Fruit fly (Drosophila melanogaster) whole organism, embryonic: ENCODE data around the gene CG13365.

Experiments used
- Abd-B ChIP-seq: fragments of 200-800 bp; sonication (Bioruptor generic); optimal IDR thresholded peaks from 2 replicates; lab custom pipeline; 2018; ENCODE audit warnings: missing biosample characterization, mild to moderate bottlenecking, missing genetic modification characterization, moderate library complexity
- Awh ChIP-seq: fragments of 200-800 bp; sonication (Bioruptor generic); IDR thresholded peaks from 2 replicates; pipeline ENCODE4, ENCODE4 v1.3.6; 2022; ENCODE audit warnings: missing biosample characterization, missing genetic modification characterization
- Bteb2 ChIP-seq: fragments of 200-800 bp; sonication (Bioruptor generic); optimal IDR thresholded peaks from 2 replicates; lab custom pipeline; 2016; ENCODE audit warnings: missing biosample characterization, missing genetic modification characterization
- C15 ChIP-seq: fragments of 200-800 bp; sonication (Bioruptor generic); IDR thresholded peaks from 3 replicates; pipeline ENCODE4 v1.3.6; 2022; ENCODE audit warnings: missing biosample characterization, missing genetic modification characterization
- CG11456 ChIP-seq: fragments of 200-800 bp; sonication (Bioruptor generic); IDR thresholded peaks from 3 replicates; pipeline ENCODE4 v1.3.6; 2022; ENCODE audit warnings: missing biosample characterization, missing genetic modification characterization
- CG12104 ChIP-seq: fragments of 200-800 bp; sonication (Bioruptor generic); optimal IDR thresholded peaks from 3 replicates; lab custom pipeline; 2016; ENCODE audit warnings: missing biosample characterization, missing genetic modification characterization
- CG1233 ChIP-seq: fragments of 200-800 bp; sonication (Bioruptor generic); optimal IDR thresholded peaks from 4 replicates; lab custom pipeline; 2018; ENCODE audit warnings: missing biosample characterization, mild to moderate bottlenecking, missing genetic modification characterization
- CG12744 ChIP-seq: fragments of 200-800 bp; sonication (Bioruptor generic); optimal IDR thresholded peaks from 2 replicates; lab custom pipeline; 2016; ENCODE audit warnings: missing biosample characterization, missing genetic modification characterization
- CG13296 ChIP-seq: fragments of 200-800 bp; sonication (Bioruptor generic); optimal IDR thresholded peaks from 3 replicates; lab custom pipeline; 2018; ENCODE audit warnings: missing biosample characterization, mild to moderate bottlenecking, missing genetic modification characterization
- CG17186 ChIP-seq: fragments of 200-800 bp; sonication (Bioruptor generic); optimal IDR thresholded peaks from 3 replicates; lab custom pipeline; 2017; ENCODE audit warnings: missing biosample characterization, missing genetic modification reagents, missing genetic modification characterization
- CG17912 ChIP-seq: fragments of 200-800 bp; sonication (Bioruptor generic); optimal IDR thresholded peaks from 2 replicates; lab custom pipeline; 2018; ENCODE audit warnings: missing biosample characterization, mild to moderate bottlenecking, missing genetic modification characterization
- CG2889 ChIP-seq: fragments of 200-800 bp; sonication (Bioruptor generic); IDR thresholded peaks from 3 replicates; pipeline ENCODE4 v1.3.6; 2022; ENCODE audit warnings: missing biosample characterization, missing genetic modification characterization
- CG3065 ChIP-seq: fragments of 200-800 bp; sonication (Bioruptor generic); optimal IDR thresholded peaks from 2 replicates; lab custom pipeline; 2016; ENCODE audit warnings: missing biosample characterization, missing genetic modification characterization
- CG3838 ChIP-seq: fragments of 200-800 bp; sonication (Bioruptor generic); optimal IDR thresholded peaks from 3 replicates; lab custom pipeline; 2016; ENCODE audit warnings: missing biosample characterization, missing genetic modification characterization
- CG4328 ChIP-seq: fragments of 200-800 bp; sonication (Bioruptor generic); optimal IDR thresholded peaks from 3 replicates; lab custom pipeline; 2017; ENCODE audit warnings: missing biosample characterization, missing genetic modification reagents, missing genetic modification characterization
- CG5953 ChIP-seq: fragments of 200-800 bp; sonication (Bioruptor generic); IDR thresholded peaks from 2 replicates; pipeline ENCODE4 v1.3.6; 2022; ENCODE audit warnings: missing biosample characterization, missing genetic modification characterization
- CG7357 ChIP-seq: fragments of 200-800 bp; sonication (Bioruptor generic); IDR thresholded peaks from 3 replicates; pipeline ENCODE4 v1.3.6; 2022; ENCODE audit warnings: missing biosample characterization, missing genetic modification characterization
- CG7839 ChIP-seq: fragments of 200-800 bp; sonication (Bioruptor generic); optimal IDR thresholded peaks from 3 replicates; lab custom pipeline; 2018; ENCODE audit warnings: missing biosample characterization, mild to moderate bottlenecking, missing genetic modification characterization, moderate library complexity
- CG7963 ChIP-seq: fragments of 200-800 bp; sonication (Bioruptor generic); IDR thresholded peaks from 3 replicates; pipeline ENCODE4 v1.3.6; 2022; ENCODE audit warnings: missing biosample characterization, missing genetic modification characterization; ENCODE audit not compliant: partially characterized antibody
- CG8281 ChIP-seq: fragments of 200-800 bp; sonication (Bioruptor generic); optimal IDR thresholded peaks from 2 replicates; lab custom pipeline; 2018; ENCODE audit warnings: missing biosample characterization, mild to moderate bottlenecking, missing genetic modification characterization, moderate library complexity
- CG8478 ChIP-seq: fragments of >200 bp; optimal IDR thresholded peaks from 2 replicates; lab custom pipeline; 2018
- CG8924 ChIP-seq: fragments of 200-800 bp; optimal IDR thresholded peaks from 3 replicates; lab custom pipeline; 2019; ENCODE audit warnings: missing biosample characterization, mild to moderate bottlenecking, missing genetic modification characterization, moderate library complexity
- CG9876 ChIP-seq: fragments of 200-800 bp; sonication (Bioruptor generic); optimal IDR thresholded peaks from 2 replicates; lab custom pipeline; 2016; ENCODE audit warnings: missing biosample characterization, missing genetic modification characterization
- Dp ChIP-seq: fragments of 200-800 bp; sonication (Bioruptor generic); optimal IDR thresholded peaks from 2 replicates; lab custom pipeline; 2018; ENCODE audit warnings: missing biosample characterization, mild to moderate bottlenecking, missing genetic modification characterization, moderate library complexity
- E2f2 ChIP-seq: fragments of 200-800 bp; sonication (Bioruptor generic); IDR thresholded peaks from 2 replicates; pipeline ENCODE4 v1.3.6; 2022; ENCODE audit warnings: missing biosample characterization, missing genetic modification characterization
- Eip74EF ChIP-seq, 2 experiments: fragments of 200-800 bp in 1 of 2; fragments of >200 bp in 1 of 2; sonication (Bioruptor generic) in 1 of 2; optimal IDR thresholded peaks; 2 replicates each; lab custom pipeline; 2017 to 2019; ENCODE audit warnings: missing biosample characterization in 2 of 2, missing genetic modification characterization in 2 of 2, mild to moderate bottlenecking in 1 of 2, moderate library complexity in 1 of 2
- H2.0 ChIP-seq: fragments of 200-800 bp; sonication (Bioruptor generic); IDR thresholded peaks from 2 replicates; pipeline ENCODE4 v1.3.6; 2022; ENCODE audit warnings: missing biosample characterization, missing genetic modification characterization
- HmgD ChIP-seq: fragments of 200-800 bp; sonication (Bioruptor generic); optimal IDR thresholded peaks from 3 replicates; lab custom pipeline; 2016; ENCODE audit warnings: missing biosample characterization, missing genetic modification characterization
- Hr39 ChIP-seq: fragments of >200 bp; optimal IDR thresholded peaks from 2 replicates; lab custom pipeline; 2017
- Hr78 ChIP-seq, 2 experiments: fragments of 200-800 bp in 1 of 2; fragments of >200 bp in 1 of 2; sonication (Bioruptor generic) in 1 of 2; optimal IDR thresholded peaks; 2 replicates each; lab custom pipeline; 2017 to 2019; ENCODE audit warnings: missing biosample characterization in 2 of 2, missing genetic modification characterization in 2 of 2, mild to moderate bottlenecking in 1 of 2, moderate library complexity in 1 of 2
- Lim3 ChIP-seq: fragments of 200-800 bp; sonication (Bioruptor generic); IDR thresholded peaks from 2 replicates; pipeline ENCODE4 v1.3.6; 2022; ENCODE audit warnings: missing biosample characterization, missing genetic modification characterization
- Nf-YC ChIP-seq: fragments of 200-800 bp; optimal IDR thresholded peaks from 3 replicates; lab custom pipeline; 2019; ENCODE audit warnings: missing biosample characterization, mild to moderate bottlenecking, missing genetic modification characterization, moderate library complexity
- Ptx1 ChIP-seq: fragments of 200-800 bp; sonication (Bioruptor generic); IDR thresholded peaks from 2 replicates; pipeline ENCODE4 v1.3.6; 2022; ENCODE audit warnings: missing biosample characterization, missing genetic modification characterization
- Ravus ChIP-seq: fragments of 200-800 bp; sonication (Bioruptor generic); IDR thresholded peaks from 2 replicates; pipeline ENCODE4 v1.3.6; 2022; ENCODE audit warnings: missing biosample characterization, missing genetic modification characterization
- Vsx1 ChIP-seq: fragments of 200-800 bp; sonication (Bioruptor generic); optimal IDR thresholded peaks from 2 replicates; lab custom pipeline; 2017; ENCODE audit warnings: missing biosample characterization, mild to moderate bottlenecking, missing genetic modification characterization, missing genetic modification reagents
- br ChIP-seq: fragments of >200 bp; optimal IDR thresholded peaks from 2 replicates; lab custom pipeline; 2017
- ci ChIP-seq: fragments of 200-800 bp; sonication (Bioruptor generic); IDR thresholded peaks from 3 replicates; pipeline ENCODE4 v1.3.6; 2022; ENCODE audit warnings: missing biosample characterization, missing genetic modification characterization
- croc ChIP-seq: fragments of 200-800 bp; sonication (Bioruptor generic); conservative IDR thresholded peaks from 3 replicates; pipeline ENCODE4 v1.3.6; 2022; ENCODE audit warnings: missing biosample characterization, missing genetic modification characterization
- otp ChIP-seq: fragments of 200-800 bp; sonication (Bioruptor generic); IDR thresholded peaks from 3 replicates; pipeline ENCODE4, ENCODE4 v1.3.6; 2022; ENCODE audit warnings: missing biosample characterization, missing genetic modification characterization
- pfk ChIP-seq: fragments of 200-800 bp; sonication (Bioruptor generic); optimal IDR thresholded peaks from 2 replicates; lab custom pipeline; 2018; ENCODE audit warnings: missing biosample characterization, mild to moderate bottlenecking, missing genetic modification characterization, moderate library complexity
- pzg ChIP-seq: fragments of 200-800 bp; sonication (Bioruptor generic); optimal IDR thresholded peaks from 3 replicates; lab custom pipeline; 2018; ENCODE audit warnings: missing biosample characterization, mild to moderate bottlenecking, missing genetic modification characterization, moderate library complexity
- schlank ChIP-seq: fragments of 200-800 bp; sonication (Bioruptor generic); optimal IDR thresholded peaks from 2 replicates; lab custom pipeline; 2018; ENCODE audit warnings: missing biosample characterization, mild to moderate bottlenecking, missing genetic modification characterization
- sens ChIP-seq: fragments of 200-800 bp; sonication (Bioruptor generic); peaks from one replicate; lab custom pipeline; 2016; ENCODE audit warnings: missing biosample characterization, missing genetic modification characterization
- ssp ChIP-seq: fragments of 200-800 bp; sonication (Bioruptor generic); IDR thresholded peaks from 2 replicates; pipeline ENCODE4 v1.3.6; 2022; ENCODE audit warnings: missing biosample characterization, missing genetic modification characterization
- tap ChIP-seq: fragments of 200-800 bp; optimal IDR thresholded peaks from 3 replicates; lab custom pipeline; 2019; ENCODE audit warnings: missing biosample characterization, mild to moderate bottlenecking, missing genetic modification characterization, moderate library complexity
- trh ChIP-seq: fragments of 200-800 bp; sonication (Bioruptor generic); optimal IDR thresholded peaks from 2 replicates; lab custom pipeline; 2016; ENCODE audit warnings: missing biosample characterization, missing genetic modification characterization
- twi ChIP-seq: fragments of 200-800 bp; optimal IDR thresholded peaks from 2 replicates; lab custom pipeline; 2019; ENCODE audit warnings: missing biosample characterization, mild to moderate bottlenecking, missing genetic modification characterization, moderate library complexity
- tx ChIP-seq: fragments of 200-800 bp; sonication (Bioruptor generic); optimal IDR thresholded peaks from 2 replicates; lab custom pipeline; 2016; ENCODE audit warnings: missing biosample characterization, missing genetic modification characterization
- vvl ChIP-seq: fragments of 200-800 bp; sonication (Bioruptor generic); IDR thresholded peaks from 2 replicates; pipeline ENCODE4 v1.3.6; 2022; ENCODE audit warnings: missing biosample characterization, missing genetic modification characterization
- wor ChIP-seq: fragments of 200-800 bp; sonication (Bioruptor generic); IDR thresholded peaks from 2 replicates; pipeline ENCODE4 v1.3.6; 2022; ENCODE audit warnings: missing biosample characterization, missing genetic modification characterization
- zf30C ChIP-seq: fragments of 200-800 bp; sonication (Bioruptor generic); optimal IDR thresholded peaks from 3 replicates; lab custom pipeline; 2018; ENCODE audit warnings: missing biosample characterization, mild to moderate bottlenecking, missing genetic modification characterization

CG13365 gene

DNA sequence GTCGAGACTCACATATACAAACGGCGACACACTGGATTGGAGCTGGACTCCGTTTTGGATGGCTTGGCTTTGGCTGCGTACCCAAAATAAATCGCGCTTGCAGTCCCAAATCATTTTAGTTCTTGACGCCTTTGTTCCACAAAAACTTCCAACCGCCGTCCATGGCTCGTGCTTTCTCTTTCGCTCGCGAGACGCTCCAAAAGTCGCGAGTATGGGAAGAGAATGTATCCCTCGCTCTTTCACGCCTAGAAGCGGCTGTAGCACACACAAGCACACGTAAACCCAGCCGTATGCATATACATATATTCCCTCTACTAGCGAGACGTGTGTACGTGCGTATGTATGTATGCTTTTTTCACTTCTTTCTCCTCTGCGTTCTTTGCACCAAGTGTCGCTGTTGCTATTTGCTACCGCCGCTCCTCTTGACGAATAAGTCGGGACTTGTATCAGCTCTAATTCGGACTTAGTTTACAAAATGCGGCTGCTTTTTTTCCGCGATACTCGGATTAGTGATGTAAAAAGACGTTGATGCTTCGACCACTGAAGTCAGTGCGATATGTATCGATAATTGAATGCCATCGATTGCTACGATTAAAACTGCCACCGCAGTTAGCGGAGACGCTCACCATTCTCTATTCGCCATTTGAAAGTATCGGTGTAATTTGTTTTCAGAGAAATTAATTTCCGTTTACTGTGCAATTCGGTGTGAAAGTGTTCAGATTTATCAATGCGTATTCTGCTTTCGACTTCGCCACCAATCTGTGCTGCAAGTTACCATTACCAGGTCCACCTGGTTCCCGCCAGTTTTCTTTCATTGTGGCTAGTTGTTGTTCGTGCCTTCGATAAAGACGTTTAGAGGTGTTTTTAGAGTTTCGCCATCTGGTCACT, 34.7 kb upstream of the CG13365 start, which contains the start of the genes Hmt4-20 and SkpA (continued):
- TF ChIP-seq CG8478 (lab: Kevin White, UChicago): peak; percentile 84
- TF ChIP-seq Lim3 (GFP tag; lab: Robert Waterston, UW): no peak
- no peak for TF ChIP-seq CG11456
- TF ChIP-seq CG9876 (GFP tag; lab: Kevin White, UChicago): no peak
- no peak for TF ChIP-seq schlank (tag; lab: Kevin White, UChicago)
- TF ChIP-seq wor: no peak
- no peak for TF ChIP-seq CG7357 (GFP tag; lab: Robert Waterston, UW)
- peak; percentile 65 for TF ChIP-seq CG17186 (GFP tag; lab: Kevin White, UChicago)
- no peak for TF ChIP-seq ssp
- no peak for TF ChIP-seq zf30C (GFP tag; lab: Kevin White, UChicago)
- TF ChIP-seq Hr78 (GFP tag; optimal IDR thresholded peaks at IDR 0.05; lab: Kevin White, UChicago): no peak
- no peak for TF ChIP-seq CG3838
- TF ChIP-seq CG7839 (tag; lab: Kevin White, UChicago): no peak
- TF ChIP-seq twi (tag; lab: Kevin White, UChicago): no peak
- TF ChIP-seq tap: no peak
- peak; percentile 42 for TF ChIP-seq Abd-B (GFP tag; lab: Kevin White, UChicago)
- TF ChIP-seq E2f2: peak; percentile 55
- peak; percentile 88 for TF ChIP-seq pzg
- no peak for TF ChIP-seq CG2889 (GFP tag; lab: Robert Waterston, UW)
- no peak for TF ChIP-seq CG3065 (GFP tag; lab: Kevin White, UChicago)
- no peak for TF ChIP-seq Ptx1 (GFP tag; lab: Robert Waterston, UW)
- peak; percentile 59 for TF ChIP-seq Dp (GFP tag; lab: Kevin White, UChicago)
- no peak for TF ChIP-seq CG1233 (GFP tag; lab: Kevin White, UChicago)
- no peak for TF ChIP-seq CG8281 (tag; lab: Kevin White, UChicago)
- no peak for TF ChIP-seq CG8924 (tag; lab: Kevin White, UChicago)
- TF ChIP-seq tx (GFP tag; lab: Kevin White, UChicago): no peak
- no peak for TF ChIP-seq Eip74EF (GFP tag; optimal IDR thresholded peaks at IDR 0.05; lab: Kevin White, UChicago)
- no peak for TF ChIP-seq CG5953 (GFP tag; lab: Robert Waterston, UW)
- no peak for TF ChIP-seq trh (GFP tag; lab: Kevin White, UChicago)
- peak; percentile 6 for TF ChIP-seq HmgD (GFP tag; lab: Kevin White, UChicago)
- no peak for TF ChIP-seq CG4328 (GFP tag; lab: Kevin White, UChicago)
- no peak for TF ChIP-seq otp
- TF ChIP-seq ci (GFP tag; lab: Robert Waterston, UW): 0 out of 3 replicates have a peak, but pooled peaks have one; percentile 27
- TF ChIP-seq Nf-YC: no peak
- TF ChIP-seq CG12104 (GFP tag; lab: Kevin White, UChicago): no peak
- no peak for TF ChIP-seq C15
- no peak for TF ChIP-seq CG12744 (GFP tag; lab: Kevin White, UChicago)
- no peak for TF ChIP-seq pfk (GFP tag; lab: Kevin White, UChicago)
- TF ChIP-seq Awh (GFP tag; lab: Robert Waterston, UW): no peak
- TF ChIP-seq CG7963: peak; percentile 88
- TF ChIP-seq Bteb2 (GFP tag; lab: Kevin White, UChicago): no peak
- TF ChIP-seq Ravus (GFP tag; lab: Robert Waterston, UW): no peak
- TF ChIP-seq CG17912: no peak
- TF ChIP-seq CG13296 (GFP tag; lab: Kevin White, UChicago): no peak
- TF ChIP-seq Vsx1 (GFP tag; lab: Kevin White, UChicago): no peak
- TF ChIP-seq br: no peak
- TF ChIP-seq vvl (GFP tag; lab: Robert Waterston, UW): no peak
- TF ChIP-seq sens (GFP tag; lab: Kevin White, UChicago): peak; percentile 79
- TF ChIP-seq croc (GFP tag; lab: Robert Waterston, UW): no peak
- no peak for TF ChIP-seq H2.0 (GFP tag; lab: Robert Waterston, UW)
- no peak for TF ChIP-seq Hr39 (lab: Kevin White, UChicago)
